Fruit fly (Drosophila melanogaster) whole organism, embryonic: ENCODE measurements around the gene bab2.

Experiments used
- Bgb ChIP-seq: fragments of 200-800 bp; sonication (Bioruptor generic); IDR thresholded peaks from 2 replicates; pipeline ENCODE4 v1.3.6; 2022; ENCODE audit warnings: missing biosample characterization, missing genetic modification characterization; ENCODE audit not compliant: partially characterized antibody
- Bteb2 ChIP-seq: fragments of 200-800 bp; sonication (Bioruptor generic); optimal IDR thresholded peaks from 2 replicates; lab custom pipeline; 2016; ENCODE audit warnings: missing biosample characterization, missing genetic modification characterization
- CG10366 ChIP-seq: fragments of 200-800 bp; sonication (Bioruptor generic); IDR thresholded peaks from 2 replicates; pipeline ENCODE4 v1.3.6; 2022; ENCODE audit warnings: missing biosample characterization, missing genetic modification characterization
- CG11247 ChIP-seq: fragments of 200-800 bp; sonication (Bioruptor generic); IDR thresholded peaks from 2 replicates; pipeline ENCODE4 v1.3.6; 2022; ENCODE audit warnings: missing biosample characterization, missing genetic modification characterization
- CG11456 ChIP-seq: fragments of 200-800 bp; sonication (Bioruptor generic); IDR thresholded peaks from 3 replicates; pipeline ENCODE4 v1.3.6; 2022; ENCODE audit warnings: missing biosample characterization, missing genetic modification characterization
- CG12071 ChIP-seq: fragments of 200-800 bp; sonication (Bioruptor generic); optimal IDR thresholded peaks from 3 replicates; lab custom pipeline; 2018; ENCODE audit warnings: missing biosample characterization, mild to moderate bottlenecking, missing genetic modification characterization
- CG12104 ChIP-seq: fragments of 200-800 bp; sonication (Bioruptor generic); optimal IDR thresholded peaks from 3 replicates; lab custom pipeline; 2016; ENCODE audit warnings: missing biosample characterization, missing genetic modification characterization
- CG12219 ChIP-seq: fragments of 200-800 bp; sonication (Bioruptor generic); optimal IDR thresholded peaks from 3 replicates; lab custom pipeline; 2018; ENCODE audit warnings: missing biosample characterization, mild to moderate bottlenecking, missing genetic modification characterization
- CG12299 ChIP-seq: fragments of 200-800 bp; sonication (Bioruptor generic); optimal IDR thresholded peaks from 2 replicates; lab custom pipeline; 2018; ENCODE audit warnings: missing biosample characterization, mild to moderate bottlenecking, missing genetic modification characterization
- CG13123 ChIP-seq: fragments of 200-800 bp; sonication (Bioruptor generic); optimal IDR thresholded peaks from 2 replicates; lab custom pipeline; 2016; ENCODE audit warnings: missing biosample characterization, missing genetic modification characterization
- CG13296 ChIP-seq: fragments of 200-800 bp; sonication (Bioruptor generic); optimal IDR thresholded peaks from 3 replicates; lab custom pipeline; 2018; ENCODE audit warnings: missing biosample characterization, mild to moderate bottlenecking, missing genetic modification characterization
- CG1529 ChIP-seq: fragments of 200-800 bp; sonication (Bioruptor generic); optimal IDR thresholded peaks from 3 replicates; lab custom pipeline; 2018; ENCODE audit warnings: missing biosample characterization, missing genetic modification characterization
- CG1647 ChIP-seq: fragments of 200-800 bp; sonication (Bioruptor generic); optimal IDR thresholded peaks from 3 replicates; lab custom pipeline; 2016; ENCODE audit warnings: missing biosample characterization, missing genetic modification characterization
- CG17802 ChIP-seq: fragments of 200-800 bp; sonication (Bioruptor generic); optimal IDR thresholded peaks from 2 replicates; lab custom pipeline; 2018; ENCODE audit warnings: missing biosample characterization, mild to moderate bottlenecking, missing genetic modification characterization, moderate library complexity
- CG17829 ChIP-seq: fragments of 200-800 bp; optimal IDR thresholded peaks from 2 replicates; lab custom pipeline; 2019; ENCODE audit warnings: missing biosample characterization, mild to moderate bottlenecking, missing genetic modification characterization, moderate library complexity
- CG31388 ChIP-seq: fragments of 200-800 bp; sonication (Bioruptor generic); optimal IDR thresholded peaks from 2 replicates; lab custom pipeline; 2016; ENCODE audit warnings: missing biosample characterization, missing genetic modification characterization
- CG4282 ChIP-seq: fragments of 200-800 bp; sonication (Bioruptor generic); optimal IDR thresholded peaks from 2 replicates; lab custom pipeline; 2016; ENCODE audit warnings: missing biosample characterization, missing genetic modification characterization
- CG4328 ChIP-seq: fragments of 200-800 bp; sonication (Bioruptor generic); optimal IDR thresholded peaks from 3 replicates; lab custom pipeline; 2017; ENCODE audit warnings: missing biosample characterization, missing genetic modification reagents, missing genetic modification characterization
- CG6272 ChIP-seq: fragments of 200-800 bp; sonication (Bioruptor generic); IDR thresholded peaks from 2 replicates; pipeline ENCODE4 v1.3.6; 2022; ENCODE audit warnings: missing biosample characterization, missing genetic modification characterization
- CG7357 ChIP-seq: fragments of 200-800 bp; sonication (Bioruptor generic); IDR thresholded peaks from 3 replicates; pipeline ENCODE4 v1.3.6; 2022; ENCODE audit warnings: missing biosample characterization, missing genetic modification characterization
- CG7839 ChIP-seq: fragments of 200-800 bp; sonication (Bioruptor generic); optimal IDR thresholded peaks from 3 replicates; lab custom pipeline; 2018; ENCODE audit warnings: missing biosample characterization, mild to moderate bottlenecking, missing genetic modification characterization, moderate library complexity
- CG8388 ChIP-seq: fragments of 200-800 bp; sonication (Bioruptor generic); optimal IDR thresholded peaks from 2 replicates; lab custom pipeline; 2019; ENCODE audit warnings: missing biosample characterization, mild to moderate bottlenecking, missing genetic modification characterization, moderate library complexity
- CG9876 ChIP-seq: fragments of 200-800 bp; sonication (Bioruptor generic); optimal IDR thresholded peaks from 2 replicates; lab custom pipeline; 2016; ENCODE audit warnings: missing biosample characterization, missing genetic modification characterization
- CHES-1-like ChIP-seq: fragments of 200-800 bp; sonication (Bioruptor generic); optimal IDR thresholded peaks from 2 replicates; lab custom pipeline; 2016; ENCODE audit warnings: missing biosample characterization, missing genetic modification characterization
- ERR ChIP-seq: fragments of 200-800 bp; sonication (Bioruptor generic); optimal IDR thresholded peaks from 2 replicates; lab custom pipeline; 2016; ENCODE audit warnings: missing biosample characterization, missing genetic modification characterization
- Elba2 ChIP-seq: fragments of 200-800 bp; sonication (Bioruptor generic); optimal IDR thresholded peaks from 3 replicates; lab custom pipeline; 2016; ENCODE audit warnings: missing biosample characterization, missing genetic modification characterization
- GATAe ChIP-seq: fragments of 200-800 bp; sonication (Bioruptor generic); conservative IDR thresholded peaks from 2 replicates; pipeline ENCODE4 v1.3.6; 2022; ENCODE audit warnings: missing biosample characterization, missing genetic modification characterization
- H15 ChIP-seq: fragments of 200-800 bp; sonication (Bioruptor generic); IDR thresholded peaks from 3 replicates; pipeline ENCODE4 v1.3.6; 2022; ENCODE audit warnings: missing biosample characterization, missing genetic modification characterization
- HmgZ ChIP-seq: fragments of 200-800 bp; sonication (Bioruptor generic); optimal IDR thresholded peaks from 2 replicates; lab custom pipeline; 2018; ENCODE audit warnings: missing biosample characterization, mild to moderate bottlenecking, missing genetic modification characterization
- Lhr ChIP-seq: fragments of 200-800 bp; sonication (Bioruptor generic); optimal IDR thresholded peaks from 3 replicates; lab custom pipeline; 2017; ENCODE audit warnings: mild to moderate bottlenecking, missing biosample characterization, missing genetic modification reagents, missing genetic modification characterization
- Sry-δ ChIP-seq: fragments of 200-800 bp; sonication (Bioruptor generic); optimal IDR thresholded peaks from 2 replicates; lab custom pipeline; 2016; ENCODE audit warnings: missing biosample characterization, missing genetic modification characterization
- aop ChIP-seq: fragments of 200-800 bp; sonication (Bioruptor generic); IDR thresholded peaks from 2 replicates; pipeline ENCODE4 v1.3.6; 2022; ENCODE audit warnings: missing biosample characterization, missing genetic modification characterization
- ara ChIP-seq: fragments of 200-800 bp; sonication (Bioruptor generic); IDR thresholded peaks from 2 replicates; pipeline ENCODE4 v1.3.6; 2022; ENCODE audit warnings: missing biosample characterization, missing genetic modification characterization
- ato ChIP-seq: fragments of 200-800 bp; sonication (Bioruptor generic); IDR thresholded peaks from 2 replicates; pipeline ENCODE4 v1.3.6; 2022; ENCODE audit warnings: missing biosample characterization, missing genetic modification characterization; ENCODE audit not compliant: partially characterized antibody
- br ChIP-seq: fragments of >200 bp; optimal IDR thresholded peaks from 2 replicates; lab custom pipeline; 2017
- chinmo ChIP-seq: fragments of 200-800 bp; sonication (Bioruptor generic); IDR thresholded peaks from 4 replicates; pipeline ENCODE4 v1.3.6; 2022; ENCODE audit warnings: missing biosample characterization, missing genetic modification characterization; ENCODE audit not compliant: partially characterized antibody
- crc ChIP-seq: fragments of 200-800 bp; sonication (Bioruptor generic); optimal IDR thresholded peaks from 2 replicates; lab custom pipeline; 2016; ENCODE audit warnings: missing biosample characterization, missing genetic modification characterization
- dm ChIP-seq: fragments of 200-800 bp; sonication (Bioruptor generic); optimal IDR thresholded peaks from 3 replicates; lab custom pipeline; 2016; ENCODE audit warnings: missing biosample characterization, missing genetic modification characterization
- ems ChIP-seq: fragments of 200-800 bp; sonication (Bioruptor generic); optimal IDR thresholded peaks from 3 replicates; lab custom pipeline; 2016; ENCODE audit warnings: missing biosample characterization, missing genetic modification characterization
- eve ChIP-seq, 2 experiments: fragments of >200 bp; optimal IDR thresholded peaks; 2 replicates each; lab custom pipeline; 2017; ENCODE audit warnings: missing biosample characterization in 2 of 2, missing genetic modification characterization in 2 of 2
- gce ChIP-seq: fragments of 200-800 bp; sonication (Bioruptor generic); IDR thresholded peaks from 3 replicates; pipeline ENCODE4 v1.3.6; 2022; ENCODE audit warnings: missing biosample characterization, missing genetic modification characterization
- grau ChIP-seq: fragments of 200-800 bp; optimal IDR thresholded peaks from 3 replicates; lab custom pipeline; 2019; ENCODE audit warnings: missing biosample characterization, mild to moderate bottlenecking, missing genetic modification characterization, moderate library complexity
- gro ChIP-seq: fragments of 200-800 bp; sonication (Bioruptor generic); optimal IDR thresholded peaks from 2 replicates; lab custom pipeline; 2016; ENCODE audit warnings: missing biosample characterization, missing genetic modification characterization
- luna ChIP-seq: fragments of 200-800 bp; sonication (Bioruptor generic); optimal IDR thresholded peaks from 2 replicates; lab custom pipeline; 2016; ENCODE audit warnings: missing biosample characterization, missing genetic modification characterization
- nau ChIP-seq: fragments of 200-800 bp; sonication (Bioruptor generic); optimal IDR thresholded peaks from 3 replicates; lab custom pipeline; 2017; ENCODE audit warnings: missing biosample characterization, mild to moderate bottlenecking, missing genetic modification characterization, missing genetic modification reagents
- pfk ChIP-seq: fragments of 200-800 bp; sonication (Bioruptor generic); optimal IDR thresholded peaks from 2 replicates; lab custom pipeline; 2018; ENCODE audit warnings: missing biosample characterization, mild to moderate bottlenecking, missing genetic modification characterization, moderate library complexity
- pnt ChIP-seq: fragments of 200-800 bp; sonication (Bioruptor generic); optimal IDR thresholded peaks from 3 replicates; lab custom pipeline; 2016; ENCODE audit warnings: missing biosample characterization, missing genetic modification characterization
- sim ChIP-seq: fragments of 200-800 bp; sonication (Bioruptor generic); IDR thresholded peaks from 2 replicates; pipeline ENCODE4 v1.3.6; 2022; ENCODE audit warnings: missing biosample characterization, missing genetic modification characterization
- ttk ChIP-seq: fragments of 200-800 bp; sonication (Bioruptor generic); IDR thresholded peaks from 2 replicates; pipeline ENCODE4 v2.1.2; 2022; ENCODE audit warnings: missing biosample characterization, missing genetic modification characterization
- vnd ChIP-seq: fragments of 200-800 bp; sonication (Bioruptor generic); IDR thresholded peaks from 3 replicates; pipeline ENCODE4 v1.3.6; 2022; ENCODE audit warnings: missing biosample characterization, missing genetic modification characterization; ENCODE audit not compliant: partially characterized antibody
- zen ChIP-seq: fragments of 200-800 bp; sonication (Bioruptor generic); optimal IDR thresholded peaks from 3 replicates; lab custom pipeline; 2018; ENCODE audit warnings: missing biosample characterization, mild to moderate bottlenecking, missing genetic modification characterization, moderate library complexity

The bab2 gene

DNA sequence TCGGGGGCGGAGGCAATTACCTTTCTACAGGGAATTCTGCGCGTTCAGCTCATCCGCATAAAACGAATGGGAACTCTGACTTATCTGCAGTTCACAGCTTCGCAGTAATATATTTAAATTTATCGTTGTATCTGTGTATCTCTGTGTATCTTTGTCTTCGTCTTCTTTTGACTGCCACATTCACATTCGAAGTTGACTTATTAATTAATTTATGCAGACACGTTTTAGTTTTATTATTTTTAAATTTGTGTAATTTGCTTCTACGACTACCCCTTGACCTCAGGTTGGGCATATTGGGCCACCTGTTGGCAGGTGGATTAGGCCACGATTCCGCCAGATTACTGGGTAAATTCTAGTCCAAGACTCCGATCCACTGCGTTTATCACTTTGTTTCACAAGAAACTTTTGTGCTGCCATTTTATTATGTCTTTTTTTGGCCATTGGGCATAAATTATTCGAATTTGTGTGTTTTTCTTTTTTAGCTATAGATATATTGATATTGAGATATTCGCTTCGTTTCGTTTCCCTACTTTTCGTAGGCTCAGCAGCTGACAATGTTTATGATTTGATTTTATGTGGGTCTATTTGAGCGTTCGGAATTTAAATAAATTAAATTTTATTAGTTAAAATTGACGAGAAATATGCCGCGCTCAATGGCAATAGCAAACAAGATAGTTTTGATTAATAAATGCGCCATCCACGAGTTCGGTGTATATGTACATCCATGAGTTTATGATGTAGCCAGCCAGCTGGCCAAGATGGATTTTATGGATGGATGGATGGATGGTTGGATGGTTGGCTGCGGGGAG lies 24.3 kb downstream of the bab2 start (continued):
- TF ChIP-seq ems (GFP tag; lab: Kevin White, UChicago) (no peak), ara (GFP tag; lab: Robert Waterston, UW) (no peak), dm (no peak), CG1647 (GFP tag; lab: Kevin White, UChicago) (no peak), CG13296 (GFP tag; lab: Kevin White, UChicago) (no peak), Sry-δ (GFP tag; lab: Kevin White, UChicago) (no peak), nau (GFP tag; lab: Kevin White, UChicago) (no peak), Bgb (GFP tag; lab: Robert Waterston, UW) (no peak), CG13123 (GFP tag; lab: Kevin White, UChicago) (no peak), eve (GFP tag; optimal IDR thresholded peaks at IDR 0.05; lab: Kevin White, UChicago) (no peak), ERR (GFP tag; lab: Kevin White, UChicago) (no peak), CG8388 (GFP tag; lab: Kevin White, UChicago) (no peak), vnd (GFP tag; lab: Robert Waterston, UW) (no peak), CG17829 (tag; lab: Kevin White, UChicago) (no peak), CG12104 (GFP tag; lab: Kevin White, UChicago) (no peak), CG31388 (no peak), CG1529 (GFP tag; lab: Kevin White, UChicago) (no peak), grau (tag; lab: Kevin White, UChicago) (no peak), CG11247 (GFP tag; lab: Robert Waterston, UW) (no peak), CG17802 (tag; lab: Kevin White, UChicago) (no peak), zen (tag; lab: Kevin White, UChicago) (no peak), ttk (GFP tag; lab: Robert Waterston, UW) (no peak), CG4328 (GFP tag; lab: Kevin White, UChicago) (no peak), CG7839 (tag; lab: Kevin White, UChicago) (no peak), CG4282 (GFP tag; lab: Kevin White, UChicago) (no peak), pnt (no peak), sim (no peak), CG12071 (no peak), HmgZ (tag; lab: Kevin White, UChicago) (no peak), CG9876 (no peak), gce (GFP tag; lab: Robert Waterston, UW) (no peak), H15 (GFP tag; lab: Robert Waterston, UW) (no peak), CHES-1-like (GFP tag; lab: Kevin White, UChicago) (no peak), luna (GFP tag; lab: Kevin White, UChicago) (no peak), Elba2 (GFP tag; lab: Kevin White, UChicago) (no peak), CG12219 (GFP tag; lab: Kevin White, UChicago) (no peak), br (no peak), crc (no peak), gro (GFP tag; lab: Kevin White, UChicago) (no peak), CG10366 (GFP tag; lab: Robert Waterston, UW) (no peak), CG12299 (tag; lab: Kevin White, UChicago) (no peak), GATAe (GFP tag; lab: Robert Waterston, UW) (no peak), Lhr (GFP tag; lab: Kevin White, UChicago) (no peak), CG11456 (GFP tag; lab: Robert Waterston, UW) (peak; percentile 15; the same call in 1 of the 3 replicates), aop (GFP tag; lab: Robert Waterston, UW) (no peak), CG7357 (no peak), CG6272 (GFP tag; lab: Robert Waterston, UW) (no peak), ato (GFP tag; lab: Robert Waterston, UW) (no peak), chinmo (GFP tag; lab: Robert Waterston, UW) (0 out of 4 replicates have a peak, but pooled peaks have one; percentile 70), pfk (no peak), Bteb2 (GFP tag; lab: Kevin White, UChicago) (no peak)
